Worm (Caenorhabditis elegans) whole organism, young adult: ENCODE results near the gene C49H3.16.

ENCODE experiments used
- B0261.1 ChIP-seq: sonication (generic microtip); optimal IDR thresholded peaks from 2 replicates; lab custom pipeline; 2016; ENCODE audit warnings: mild to moderate bottlenecking, missing genetic modification characterization, moderate library complexity, missing compliant biosample characterization
- B0336.3 ChIP-seq: fragments of 200-800 bp; sonication (Bioruptor generic); IDR thresholded peaks from 2 replicates; pipeline ENCODE4 v1.3.6; 2022; ENCODE audit warnings: missing genetic modification characterization, missing compliant biosample characterization
- F33H1.4 ChIP-seq: fragments of 200-800 bp; sonication (Bioruptor generic); IDR thresholded peaks from 2 replicates; pipeline ENCODE4 v1.3.6; 2022; ENCODE audit warnings: missing genetic modification reagents, missing genetic modification characterization, missing compliant biosample characterization
- F37B4.10 ChIP-seq: fragments of 200-800 bp; sonication (Bioruptor generic); IDR thresholded peaks from 2 replicates; pipeline ENCODE4 v1.3.6; 2022; ENCODE audit warnings: missing genetic modification characterization, missing compliant biosample characterization
- F49E8.2 ChIP-seq: sonication (generic microtip); optimal IDR thresholded peaks from 3 replicates; lab custom pipeline; 2017; ENCODE audit warnings: missing genetic modification characterization, mild to moderate bottlenecking, missing compliant biosample characterization, antibody characterized with exemption, moderate library complexity; ENCODE audit not compliant: insufficient read depth
- K11D2.4 ChIP-seq: fragments of 200-800 bp; sonication (Bioruptor generic); IDR thresholded peaks from 2 replicates; pipeline ENCODE4 v1.3.6; 2022; ENCODE audit warnings: missing genetic modification reagents, missing genetic modification characterization, missing compliant biosample characterization
- K12H6.12 ChIP-seq: fragments of 200-800 bp; sonication (Bioruptor generic); optimal IDR thresholded peaks from 2 replicates; lab custom pipeline; 2018; ENCODE audit warnings: mild to moderate bottlenecking, missing genetic modification characterization, missing compliant biosample characterization
- T26A5.8 ChIP-seq: sonication (generic microtip); optimal IDR thresholded peaks from 2 replicates; lab custom pipeline; 2016; ENCODE audit warnings: missing genetic modification characterization, missing compliant biosample characterization
- Y53F4B.3 ChIP-seq: fragments of 200-800 bp; sonication (Bioruptor generic); IDR thresholded peaks from 2 replicates; pipeline ENCODE4 v1.3.6; 2022; ENCODE audit warnings: missing genetic modification reagents, missing genetic modification characterization, missing compliant biosample characterization
- Y53G8AR.9 ChIP-seq: fragments of 200-800 bp; sonication (Bioruptor generic); conservative IDR thresholded peaks from 2 replicates; pipeline ENCODE4 v1.3.6; 2022; ENCODE audit warnings: missing genetic modification reagents, missing genetic modification characterization, missing compliant biosample characterization
- Y56A3A.18 ChIP-seq: fragments of 200-800 bp; sonication (Bioruptor generic); IDR thresholded peaks from 2 replicates; pipeline ENCODE4 v1.3.6; 2022; ENCODE audit warnings: missing genetic modification reagents, missing genetic modification characterization, missing compliant biosample characterization
- akir-1 ChIP-seq: fragments of 200-800 bp; sonication (Bioruptor generic); optimal IDR thresholded peaks from 2 replicates; lab custom pipeline; 2018; ENCODE audit warnings: mild to moderate bottlenecking, missing genetic modification characterization, moderate library complexity, missing compliant biosample characterization
- aptf-2 ChIP-seq: fragments of 200-800 bp; sonication (Bioruptor generic); conservative IDR thresholded peaks from 2 replicates; pipeline ENCODE4 v1.3.6; 2022; ENCODE audit warnings: missing genetic modification reagents, missing genetic modification characterization, missing compliant biosample characterization
- aptf-3 ChIP-seq: fragments of 200-800 bp; sonication (Bioruptor generic); IDR thresholded peaks from 2 replicates; pipeline ENCODE4 v1.3.6; 2022; ENCODE audit warnings: missing genetic modification characterization, missing compliant biosample characterization
- attf-5 ChIP-seq: fragments of 200-800 bp; sonication (Bioruptor generic); optimal IDR thresholded peaks from 2 replicates; lab custom pipeline; 2018; ENCODE audit warnings: mild to moderate bottlenecking, missing genetic modification characterization, missing compliant biosample characterization
- cebp-1 ChIP-seq, 2 experiments: fragments of 200-800 bp in 1 of 2; sonication (Bioruptor generic) in 1 of 2; sonication (generic microtip) in 1 of 2; IDR thresholded peaks in 1 of 2; optimal IDR thresholded peaks in 1 of 2; 2 replicates each; pipeline versions ENCODE4 v1.3.6 to Lab custom; 2017 to 2022; ENCODE audit warnings: missing compliant biosample characterization in 2 of 2, missing genetic modification characterization in 2 of 2, mild to moderate bottlenecking in 1 of 2, missing genetic modification reagents in 1 of 2, moderate library complexity in 1 of 2
- ceh-100 ChIP-seq: fragments of 200-800 bp; sonication (Bioruptor generic); IDR thresholded peaks from 2 replicates; pipeline ENCODE4 v1.3.6; 2022; ENCODE audit warnings: missing genetic modification reagents, missing genetic modification characterization, missing compliant biosample characterization
- ceh-40 ChIP-seq: fragments of 200-800 bp; sonication (Bioruptor generic); IDR thresholded peaks from 2 replicates; pipeline ENCODE4 v1.3.6; 2022; ENCODE audit warnings: missing genetic modification characterization, missing compliant biosample characterization
- ets-4 ChIP-seq: fragments of 200-800 bp; sonication (Bioruptor generic); optimal IDR thresholded peaks from 2 replicates; lab custom pipeline; 2018; ENCODE audit warnings: mild to moderate bottlenecking, missing genetic modification characterization, missing compliant biosample characterization
- hlh-12 ChIP-seq: sonication (generic microtip); optimal IDR thresholded peaks from 2 replicates; lab custom pipeline; 2016; ENCODE audit warnings: missing genetic modification characterization, missing compliant biosample characterization
- hmg-1.2 ChIP-seq: fragments of 200-800 bp; sonication (Bioruptor generic); IDR thresholded peaks from 2 replicates; pipeline ENCODE4 v1.3.6; 2022; ENCODE audit warnings: missing genetic modification reagents, missing genetic modification characterization, missing compliant biosample characterization
- hsf-1 ChIP-seq: fragments of 200-800 bp; sonication (Bioruptor generic); IDR thresholded peaks from 2 replicates; pipeline ENCODE4 v1.3.6; 2022; ENCODE audit warnings: missing genetic modification reagents, missing genetic modification characterization, missing compliant biosample characterization
- let-607 ChIP-seq, 2 experiments: fragments of 200-800 bp in 1 of 2; sonication (Bioruptor generic) in 1 of 2; sonication (generic microtip) in 1 of 2; optimal IDR thresholded peaks; 2 replicates each; lab custom pipeline; 2016 to 2018; ENCODE audit warnings: mild to moderate bottlenecking in 2 of 2, missing compliant biosample characterization in 2 of 2, missing genetic modification characterization in 2 of 2, moderate library complexity in 2 of 2, missing genotype in 1 of 2
- lin-54 ChIP-seq: fragments of 200-800 bp; sonication (Bioruptor generic); optimal IDR thresholded peaks from 2 replicates; lab custom pipeline; 2018; ENCODE audit warnings: mild to moderate bottlenecking, missing genetic modification characterization, missing compliant biosample characterization
- madf-10 ChIP-seq: sonication (generic microtip); optimal IDR thresholded peaks from 2 replicates; lab custom pipeline; 2016; ENCODE audit warnings: mild to moderate bottlenecking, missing genetic modification characterization, missing compliant biosample characterization
- madf-6 ChIP-seq: fragments of 200-800 bp; sonication (Bioruptor generic); IDR thresholded peaks from 2 replicates; pipeline ENCODE4 v1.3.6; 2022; ENCODE audit warnings: missing genetic modification reagents, missing genetic modification characterization, missing compliant biosample characterization
- mel-28 ChIP-seq: sonication (generic microtip); optimal IDR thresholded peaks from 2 replicates; lab custom pipeline; 2016; ENCODE audit warnings: borderline replicate concordance, mild to moderate bottlenecking, missing genetic modification characterization, missing compliant biosample characterization
- nfya-2 ChIP-seq: fragments of 200-800 bp; sonication (Bioruptor generic); IDR thresholded peaks from 2 replicates; pipeline ENCODE4 v1.3.6; 2022; ENCODE audit warnings: missing genetic modification reagents, missing genetic modification characterization, missing compliant biosample characterization
- nhr-80 ChIP-seq: sonication (generic microtip); optimal IDR thresholded peaks from 2 replicates; lab custom pipeline; 2016; ENCODE audit warnings: missing genetic modification characterization, missing compliant biosample characterization
- pbrm-1 ChIP-seq: fragments of 200-800 bp; sonication (Bioruptor generic); IDR thresholded peaks from 2 replicates; pipeline ENCODE4 v1.3.6; 2022; ENCODE audit warnings: missing genetic modification reagents, missing genetic modification characterization, missing compliant biosample characterization
- repo-1 ChIP-seq: sonication (generic microtip); optimal IDR thresholded peaks from 2 replicates; lab custom pipeline; 2017; ENCODE audit warnings: mild to moderate bottlenecking, missing genetic modification characterization, missing compliant biosample characterization
- snpc-1.1 ChIP-seq: sonication (generic microtip); optimal IDR thresholded peaks from 2 replicates; lab custom pipeline; 2017; ENCODE audit warnings: missing genetic modification characterization, mild to moderate bottlenecking, missing compliant biosample characterization, antibody characterized with exemption, moderate library complexity, missing genotype, missing genetic modification reagents; ENCODE audit not compliant: insufficient read depth
- snpc-1.3 ChIP-seq: sonication (generic microtip); optimal IDR thresholded peaks from 2 replicates; lab custom pipeline; 2017; ENCODE audit warnings: missing genetic modification characterization, mild to moderate bottlenecking, missing compliant biosample characterization, antibody characterized with exemption, moderate library complexity, missing genotype, missing genetic modification reagents; ENCODE audit not compliant: insufficient read depth
- snpc-4 ChIP-seq, 5 experiments: fragments of 150-350 bp in 1 of 5; sonication (generic microtip) in 4 of 5; optimal IDR thresholded peaks; 2 replicates each; lab custom pipeline; 2014 to 2018; ENCODE audit warnings: missing genetic modification characterization in 5 of 5, missing biosample characterization in 3 of 5, antibody characterized with exemption in 2 of 5, mild to moderate bottlenecking in 2 of 5, missing compliant biosample characterization in 2 of 5, missing genotype in 2 of 5, moderate library complexity in 2 of 5, missing genetic modification reagents in 1 of 5
- tbp1 ChIP-seq: fragments of 200-800 bp; sonication (Bioruptor generic); optimal IDR thresholded peaks from 2 replicates; lab custom pipeline; 2018; ENCODE audit warnings: mild to moderate bottlenecking, missing genetic modification characterization, missing compliant biosample characterization
- unc-130 ChIP-seq: sonication (generic microtip); optimal IDR thresholded peaks from 2 replicates; lab custom pipeline; 2016; ENCODE audit warnings: missing genetic modification reagents, missing genetic modification characterization, missing compliant biosample characterization
- unc-62 ChIP-seq: fragments of 150-350 bp; optimal IDR thresholded peaks from 2 replicates; lab custom pipeline; 2014; ENCODE audit warnings: missing biosample characterization, missing genetic modification reagents, missing genetic modification characterization
- zfh-2 ChIP-seq: fragments of 200-800 bp; sonication (Bioruptor generic); conservative IDR thresholded peaks from 2 replicates; pipeline ENCODE4 v1.3.6; 2022; ENCODE audit warnings: missing genetic modification reagents, missing genetic modification characterization, missing compliant biosample characterization
- zim-3 ChIP-seq: sonication (generic microtip); optimal IDR thresholded peaks from 2 replicates; lab custom pipeline; 2017; ENCODE audit warnings: mild to moderate bottlenecking, missing genetic modification characterization, moderate library complexity, missing compliant biosample characterization
- ztf-18 ChIP-seq: sonication (generic microtip); optimal IDR thresholded peaks from 2 replicates; lab custom pipeline; 2016; ENCODE audit warnings: missing genotype, mild to moderate bottlenecking, missing genetic modification characterization, missing compliant biosample characterization
- ztf-25 ChIP-seq: fragments of 200-800 bp; sonication (Bioruptor generic); IDR thresholded peaks from 2 replicates; pipeline ENCODE4 v1.3.6; 2022; ENCODE audit warnings: missing genetic modification reagents, missing genetic modification characterization, missing compliant biosample characterization
- ztf-26 ChIP-seq: sonication (generic microtip); optimal IDR thresholded peaks from 2 replicates; lab custom pipeline; 2017; ENCODE audit warnings: missing genetic modification characterization, missing compliant biosample characterization
- ztf-6 ChIP-seq: fragments of 200-800 bp; sonication (Bioruptor generic); IDR thresholded peaks from 2 replicates; pipeline ENCODE4 v1.3.6; 2022; ENCODE audit warnings: missing genetic modification reagents, missing genetic modification characterization, missing compliant biosample characterization

Gene C49H3.16

DNA sequence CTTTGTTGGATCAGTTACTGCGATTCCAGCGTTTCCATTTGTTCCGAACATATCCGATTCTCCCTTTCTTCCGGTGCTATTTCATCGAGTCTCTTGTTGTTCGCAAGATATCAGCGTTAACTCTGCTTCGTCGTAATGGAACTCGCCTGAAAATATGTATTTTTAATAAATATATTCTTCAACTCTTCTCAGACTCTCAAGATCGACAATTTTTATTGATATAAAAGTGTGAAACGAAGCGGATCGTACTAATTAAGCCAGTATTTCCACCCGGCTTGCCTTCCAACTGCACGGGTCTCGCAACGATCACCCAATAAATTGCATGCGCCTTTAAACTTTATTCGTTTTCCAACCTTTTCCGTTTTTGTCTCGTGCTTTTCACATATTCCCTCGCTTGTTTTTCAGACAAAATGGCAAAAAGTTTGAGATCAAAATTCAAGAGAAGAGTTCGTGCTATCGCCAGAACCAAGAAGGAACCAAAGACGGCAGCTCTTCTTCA, 3.8 kb downstream of the C49H3.16 start, which contains the start of the genes xpo-3 and C49H3.3:
Gene xpo-3 (minus strand): TSS at position 51 of the 499 bp plus-strand sequence.
Gene C49H3.3 (plus strand): TSS at position 369 of the 499 bp plus-strand sequence.
- no peak for TF ChIP-seq Y53F4B.3
- TF ChIP-seq B0261.1: no peak
- TF ChIP-seq K11D2.4 (GFP tag; lab: Robert Waterston, UW): no peak
- TF ChIP-seq unc-62 (GFP tag; lab: Kevin White, UChicago): no peak
- peak; percentile 17; the same call in 1 of the 2 replicates for TF ChIP-seq hmg-1.2
- TF ChIP-seq pbrm-1 (GFP tag; lab: Robert Waterston, UW): no peak
- peak; percentile 37 for TF ChIP-seq nhr-80 (tag; lab: Kevin White, UChicago)
- TF ChIP-seq ceh-40 (GFP tag; lab: Robert Waterston, UW): no peak
- peak; percentile 74 for TF ChIP-seq F33H1.4 (GFP tag; lab: Robert Waterston, UW)
- TF ChIP-seq attf-5 (GFP tag; lab: Kevin White, UChicago): peak; percentile 56
- TF ChIP-seq zim-3 (tag; lab: Kevin White, UChicago): no peak
- TF ChIP-seq B0336.3: no peak
- TF ChIP-seq ztf-18 (tag; lab: Kevin White, UChicago): no peak
- TF ChIP-seq ztf-6 (GFP tag; lab: Robert Waterston, UW): no peak
- TF ChIP-seq K12H6.12 (tag; lab: Kevin White, UChicago): no peak
- TF ChIP-seq F37B4.10: no peak
- TF ChIP-seq cebp-1 (GFP tag; IDR thresholded peaks at IDR 0.05; lab: Robert Waterston, UW): no peak
- TF ChIP-seq cebp-1 (tag; optimal IDR thresholded peaks at IDR 0.05; lab: Kevin White, UChicago): peak; percentile 25
- TF ChIP-seq, all 124 proteins: peak for 5

DNA sequence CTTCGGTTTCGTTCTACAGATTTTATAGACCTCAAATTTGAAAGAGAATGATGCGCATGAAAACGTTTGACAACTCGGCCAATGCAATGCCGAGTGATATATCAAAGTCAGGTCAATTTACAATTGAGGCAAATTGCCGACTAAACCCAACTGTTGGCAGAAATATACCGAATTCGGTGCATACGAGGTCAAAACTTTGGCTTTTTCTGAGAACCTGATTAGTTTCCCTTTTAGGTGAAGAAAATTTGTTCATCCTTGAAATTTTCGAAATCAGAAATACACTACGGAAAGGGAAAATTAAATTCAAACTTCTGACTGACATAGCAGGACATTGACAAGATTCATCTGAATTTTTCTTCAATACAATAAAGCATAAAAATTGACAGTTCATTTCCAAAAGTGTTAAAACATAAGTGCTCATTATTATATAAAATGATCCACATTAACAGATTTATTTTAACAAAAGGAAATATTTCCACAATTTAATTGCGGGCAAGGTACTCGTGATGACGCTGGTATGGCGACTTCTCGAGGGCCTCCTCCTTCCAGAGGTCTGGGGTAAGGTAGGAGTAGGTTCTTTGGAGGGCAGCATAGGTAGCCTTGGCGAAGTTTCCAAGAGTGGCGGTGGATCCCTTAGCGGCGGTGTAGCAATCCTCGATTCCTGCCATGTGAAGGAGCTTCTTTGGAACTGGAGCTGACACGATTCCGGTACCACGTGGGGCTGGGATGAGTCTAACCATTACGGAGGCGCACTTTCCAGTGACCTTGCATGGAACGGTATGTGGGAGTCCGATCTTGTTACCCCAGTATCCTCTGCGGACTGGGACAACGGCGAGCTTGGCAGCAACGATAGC, 5.0 kb downstream of the C49H3.16 start:
- TF ChIP-seq snpc-1.1 (tag; lab: Kevin White, UChicago) (peak; percentile 30), let-607 (tag; optimal IDR thresholded peaks at IDR 0.05; lab: Kevin White, UChicago) (no peak), tbp1 (GFP tag; lab: Kevin White, UChicago) (peak; percentile 16), repo-1 (tag; lab: Kevin White, UChicago) (peak; percentile 64), T26A5.8 (tag; lab: Kevin White, UChicago) (no peak), F49E8.2 (tag; lab: Kevin White, UChicago) (peak; percentile 47), nfya-2 (GFP tag; lab: Robert Waterston, UW) (no peak), hlh-12 (tag; lab: Kevin White, UChicago) (no peak), akir-1 (GFP tag; lab: Kevin White, UChicago) (no peak), aptf-2 (GFP tag; lab: Robert Waterston, UW) (no peak), snpc-4 (GFP tag; optimal IDR thresholded peaks at IDR 0.05; lab: Kevin White, UChicago) (peak; percentile 40), snpc-4 (tag; optimal IDR thresholded peaks at IDR 0.05; lab: Kevin White, UChicago) (peak in 2 of 4 experiments; percentile 32 to 43), Y56A3A.18 (GFP tag; lab: Robert Waterston, UW) (peak; percentile 68; the same call in 1 of the 2 replicates), snpc-1.3 (tag; lab: Kevin White, UChicago) (peak; percentile 79), ztf-25 (peak; percentile 50; the same call in 1 of the 2 replicates), ceh-100 (GFP tag; lab: Robert Waterston, UW) (peak; percentile 29; the same call in 1 of the 2 replicates), mel-28 (tag; lab: Kevin White, UChicago) (no peak), B0336.3 (peak; percentile 80), ets-4 (peak; percentile 12), B0261.1 (no peak), Y53G8AR.9 (GFP tag; lab: Robert Waterston, UW) (peak; percentile 62; the same call in 1 of the 2 replicates), F33H1.4 (GFP tag; lab: Robert Waterston, UW) (peak; percentile 45), ztf-26 (tag; lab: Kevin White, UChicago) (no peak), aptf-3 (GFP tag; lab: Robert Waterston, UW) (0 out of 2 replicates have a peak, but pooled peaks have one; percentile 65), madf-10 (tag; lab: Kevin White, UChicago) (no peak), hsf-1 (GFP tag; lab: Robert Waterston, UW) (peak; percentile 64), lin-54 (peak; percentile 69), madf-6 (peak; percentile 62), unc-130 (peak; percentile 43), zfh-2 (GFP tag; lab: Robert Waterston, UW) (peak; percentile 52)
